Fruit fly (Drosophila melanogaster) whole organism, pupa: ENCODE measurements around the gene bero.
A peak's percentile ranks its signal among the peaks of the same experiment; 100 is the strongest.

Experiments used
- CG10348 ChIP-seq: fragments of 200-800 bp; sonication (Bioruptor generic); IDR thresholded peaks from 2 replicates; pipeline ENCODE4 v1.3.6; 2022; ENCODE audit warnings: missing biosample characterization, missing genetic modification characterization
- CG12605 ChIP-seq: fragments of 200-800 bp; sonication (Bioruptor generic); IDR thresholded peaks from 2 replicates; pipeline ENCODE4 v1.3.6; 2022; ENCODE audit warnings: missing biosample characterization, missing genetic modification characterization
- CG13204 ChIP-seq: fragments of 200-800 bp; sonication (Bioruptor generic); optimal IDR thresholded peaks from 2 replicates; lab custom pipeline; 2018; ENCODE audit warnings: missing biosample characterization, mild to moderate bottlenecking, missing genetic modification characterization, moderate library complexity
- CG14655 ChIP-seq: fragments of 200-800 bp; sonication (Bioruptor generic); optimal IDR thresholded peaks from 3 replicates; lab custom pipeline; 2017; ENCODE audit warnings: mild to moderate bottlenecking, missing biosample characterization, missing genetic modification reagents, missing genetic modification characterization
- CG15710 ChIP-seq: fragments of 200-800 bp; sonication (Bioruptor generic); optimal IDR thresholded peaks from 2 replicates; lab custom pipeline; 2018; ENCODE audit warnings: missing biosample characterization, mild to moderate bottlenecking, missing genetic modification characterization, moderate library complexity
- CG17806 ChIP-seq: fragments of 200-800 bp; sonication (Bioruptor generic); optimal IDR thresholded peaks from 2 replicates; lab custom pipeline; 2018; ENCODE audit warnings: missing biosample characterization, mild to moderate bottlenecking, missing genetic modification characterization, moderate library complexity
- CG32121 ChIP-seq: fragments of 200-800 bp; sonication (Bioruptor generic); IDR thresholded peaks from 2 replicates; pipeline ENCODE4 v1.3.6; 2022; ENCODE audit warnings: missing biosample characterization, missing genetic modification characterization
- CG34367 ChIP-seq: fragments of 200-800 bp; sonication (Bioruptor generic); optimal IDR thresholded peaks from 2 replicates; lab custom pipeline; 2018; ENCODE audit warnings: missing biosample characterization, mild to moderate bottlenecking, missing genetic modification characterization
- CG4496 ChIP-seq: fragments of 200-800 bp; sonication (Bioruptor generic); IDR thresholded peaks from 3 replicates; pipeline ENCODE4 v1.3.6; 2022; ENCODE audit warnings: missing biosample characterization, missing genetic modification characterization
- CG8159 ChIP-seq: fragments of 200-800 bp; sonication (Bioruptor generic); optimal IDR thresholded peaks from 3 replicates; lab custom pipeline; 2018; ENCODE audit warnings: missing biosample characterization, mild to moderate bottlenecking, missing genetic modification characterization, moderate library complexity
- CG8301 ChIP-seq: fragments of 200-800 bp; sonication (Bioruptor generic); optimal IDR thresholded peaks from 2 replicates; lab custom pipeline; 2018; ENCODE audit warnings: missing biosample characterization, mild to moderate bottlenecking, missing genetic modification characterization
- CG9948 ChIP-seq: fragments of 200-800 bp; sonication (Bioruptor generic); optimal IDR thresholded peaks from 2 replicates; lab custom pipeline; 2018; ENCODE audit warnings: missing biosample characterization, mild to moderate bottlenecking, missing genetic modification characterization, moderate library complexity
- D1 ChIP-seq: fragments of 200-800 bp; sonication (Bioruptor generic); optimal IDR thresholded peaks from 2 replicates; lab custom pipeline; 2018; ENCODE audit warnings: missing biosample characterization, mild to moderate bottlenecking, missing genetic modification characterization, moderate library complexity
- EcR ChIP-seq: fragments of 200-800 bp; sonication (Bioruptor generic); optimal IDR thresholded peaks from 3 replicates; lab custom pipeline; 2019; ENCODE audit warnings: missing biosample characterization, missing genetic modification characterization, mild to moderate bottlenecking, moderate library complexity, missing genetic modification reagents
- Ets98B ChIP-seq: fragments of 200-800 bp; sonication (Bioruptor generic); IDR thresholded peaks from 2 replicates; pipeline ENCODE4 v1.3.6; 2022; ENCODE audit warnings: missing biosample characterization, missing genetic modification characterization
- Pif1A ChIP-seq: fragments of 200-800 bp; sonication (Bioruptor generic); optimal IDR thresholded peaks from 3 replicates; lab custom pipeline; 2016; ENCODE audit warnings: missing biosample characterization, missing genetic modification characterization
- Pif1B ChIP-seq: fragments of 200-800 bp; sonication (Bioruptor generic); optimal IDR thresholded peaks from 3 replicates; lab custom pipeline; 2016; ENCODE audit warnings: missing biosample characterization, missing genetic modification characterization
- Snoo ChIP-seq: fragments of 200-800 bp; sonication (Bioruptor generic); optimal IDR thresholded peaks from 3 replicates; lab custom pipeline; 2017; ENCODE audit warnings: missing biosample characterization, mild to moderate bottlenecking, missing genetic modification characterization, inconsistent platforms
- fd96Ca ChIP-seq: fragments of 200-800 bp; sonication (Bioruptor generic); IDR thresholded peaks from 3 replicates; pipeline ENCODE4 v1.3.6; 2022; ENCODE audit warnings: missing biosample characterization, missing genetic modification characterization
- gl ChIP-seq: fragments of 200-800 bp; sonication (Bioruptor generic); optimal IDR thresholded peaks from 2 replicates; lab custom pipeline; 2018; ENCODE audit warnings: missing biosample characterization, mild to moderate bottlenecking, missing genetic modification characterization
- rn ChIP-seq: fragments of 200-800 bp; sonication (Bioruptor generic); IDR thresholded peaks from 2 replicates; pipeline ENCODE4 v1.3.6; 2022; ENCODE audit warnings: missing biosample characterization, missing genetic modification characterization

Gene bero

DNA sequence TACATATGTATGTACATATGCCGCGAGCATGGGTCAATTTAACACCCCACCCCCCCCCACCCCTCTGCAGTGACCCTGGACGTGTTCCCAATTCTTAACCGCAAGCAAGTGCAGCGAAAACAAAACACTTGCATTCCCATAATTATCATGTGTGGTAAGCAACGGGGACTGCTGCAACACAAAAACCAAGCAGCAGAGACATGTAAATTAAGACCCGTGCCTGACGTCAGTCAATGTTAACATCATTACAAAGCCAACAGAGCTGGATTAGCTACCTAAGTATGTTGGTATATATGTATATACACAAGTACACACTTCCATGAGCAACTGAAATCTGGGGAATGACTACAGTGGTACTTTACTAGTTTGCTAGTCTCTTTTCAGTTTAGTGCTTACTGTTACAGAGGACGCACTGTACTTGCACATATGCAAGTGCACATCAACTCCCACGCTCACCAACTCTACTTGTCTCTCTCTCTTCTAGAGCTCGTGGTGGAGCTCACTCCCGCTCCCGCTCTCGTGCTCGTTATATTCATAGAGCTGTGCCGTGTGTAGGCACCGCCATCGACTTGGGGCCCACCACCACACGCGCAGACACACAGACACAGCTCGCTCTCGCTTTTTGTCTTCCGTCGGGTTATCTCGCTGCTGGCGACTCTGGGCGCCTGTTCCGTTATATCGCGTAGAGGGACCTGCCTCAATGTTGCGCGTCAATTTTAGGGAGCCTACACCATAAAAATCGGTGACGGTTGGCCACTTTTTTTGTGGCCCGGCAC, 37.1 kb upstream of the bero start:
- TF ChIP-seq fd96Ca (GFP tag; lab: Robert Waterston, UW) (peak; percentile 33), Pif1B (GFP tag; lab: Kevin White, UChicago) (peak; percentile 18), CG4496 (GFP tag; lab: Robert Waterston, UW) (peak; percentile 86), CG8301 (tag; lab: Kevin White, UChicago) (peak; percentile 46), CG8159 (tag; lab: Kevin White, UChicago) (peak; percentile 59), Ets98B (GFP tag; lab: Robert Waterston, UW) (peak; percentile 76; the same call in 1 of the 2 replicates), CG13204 (GFP tag; lab: Kevin White, UChicago) (peak; percentile 95), Pif1A (GFP tag; lab: Kevin White, UChicago) (peak; percentile 75), CG17806 (tag; lab: Kevin White, UChicago) (peak; percentile 34), Snoo (tag; lab: Kevin White, UChicago) (peak; percentile 10), rn (no peak), D1 (no peak), CG34367 (tag; lab: Kevin White, UChicago) (no peak), CG32121 (peak; percentile 52; the same call in 1 of the 2 replicates), CG9948 (tag; lab: Kevin White, UChicago) (no peak), CG10348 (GFP tag; lab: Robert Waterston, UW) (no peak), CG15710 (tag; lab: Kevin White, UChicago) (no peak), CG14655 (peak; percentile 54), CG12605 (GFP tag; lab: Robert Waterston, UW) (no peak; the same call in 1 of the 2 replicates), gl (peak; percentile 26), EcR (GFP tag; lab: Kevin White, UChicago) (peak; percentile 63)

DNA sequence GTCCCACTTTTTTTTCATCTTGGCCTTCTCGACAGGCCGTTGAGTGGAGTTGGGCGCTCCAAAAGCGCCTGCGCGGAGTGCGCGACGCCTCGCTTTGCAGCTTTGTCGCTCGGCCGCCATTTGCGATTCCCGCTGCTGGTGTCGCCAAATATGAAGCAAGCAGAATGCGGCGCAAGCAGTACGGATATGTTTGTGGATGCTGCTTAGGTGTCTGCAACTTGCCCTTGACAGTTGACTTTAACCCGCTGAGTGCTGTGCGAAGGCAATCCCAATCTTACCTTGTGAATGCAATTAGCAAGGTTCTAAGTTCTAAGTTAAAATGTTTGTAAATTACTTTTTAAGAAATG, 36.5 kb upstream of the bero start:
- no peak for TF ChIP-seq Snoo (tag; lab: Kevin White, UChicago)
- TF ChIP-seq CG8301 (tag; lab: Kevin White, UChicago): no peak
- TF ChIP-seq CG4496 (GFP tag; lab: Robert Waterston, UW): no peak
- no peak for TF ChIP-seq Pif1A (GFP tag; lab: Kevin White, UChicago)
- TF ChIP-seq CG10348 (GFP tag; lab: Robert Waterston, UW): 0 out of 2 replicates have a peak, but pooled peaks have one; percentile 14
- TF ChIP-seq D1: no peak
- peak; percentile 65 for TF ChIP-seq CG32121
- no peak for TF ChIP-seq rn
- no peak for TF ChIP-seq CG12605 (GFP tag; lab: Robert Waterston, UW)
- peak; percentile 12 for TF ChIP-seq CG8159 (tag; lab: Kevin White, UChicago)
- TF ChIP-seq Ets98B (GFP tag; lab: Robert Waterston, UW): peak; percentile 63
- TF ChIP-seq EcR (GFP tag; lab: Kevin White, UChicago): no peak
- TF ChIP-seq CG13204 (GFP tag; lab: Kevin White, UChicago): peak; percentile 5
- TF ChIP-seq fd96Ca (GFP tag; lab: Robert Waterston, UW): peak; percentile 81; the same call in 2 of the 3 replicates
- no peak for TF ChIP-seq CG34367 (tag; lab: Kevin White, UChicago)
- no peak for TF ChIP-seq Pif1B (GFP tag; lab: Kevin White, UChicago)
- peak; percentile 31 for TF ChIP-seq CG15710 (tag; lab: Kevin White, UChicago)
- TF ChIP-seq, all 21 proteins: peak for 7

DNA sequence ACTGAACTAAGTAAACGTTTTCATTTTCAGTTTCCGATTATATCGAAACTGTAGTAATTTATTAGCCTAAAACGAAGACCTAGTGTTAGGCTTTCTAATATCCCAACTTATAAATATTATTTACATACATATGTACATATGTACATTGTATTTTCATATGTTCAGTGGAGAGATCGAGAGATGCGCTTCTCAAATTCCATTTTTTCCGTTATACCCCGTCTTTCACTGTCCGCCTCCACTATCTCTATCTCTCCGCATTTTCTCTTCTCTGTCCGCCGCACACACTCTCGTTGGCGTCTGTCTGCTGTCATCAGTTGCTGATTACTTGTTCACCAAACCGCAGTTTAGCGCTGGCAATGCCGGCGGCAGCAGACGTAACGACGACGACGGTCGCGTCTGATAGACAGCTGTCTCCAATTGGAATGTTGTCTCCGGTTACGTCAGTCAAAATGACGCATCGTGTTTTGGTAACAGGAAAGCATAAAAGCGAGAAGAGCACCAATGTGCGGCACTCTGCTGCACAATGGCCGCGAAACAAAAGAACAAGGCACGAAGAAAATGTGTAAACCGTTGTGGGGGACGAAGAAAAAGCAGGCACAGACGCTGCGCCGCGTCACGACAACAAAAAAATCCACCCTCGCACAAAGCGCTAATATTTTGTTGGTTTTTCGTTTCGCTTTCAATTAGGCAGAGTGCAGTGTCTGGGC, 35.9 kb upstream of the bero start, which contains the start of gene CG9331:
Gene CG9331, plus strand, starts transcription at position 340 of the 707 bp plus-strand sequence.
- TF ChIP-seq CG4496 (GFP tag; lab: Robert Waterston, UW) (peak; percentile 44; the same call in 1 of the 3 replicates), rn (no peak), CG32121 (peak; percentile 75; the same call in 1 of the 2 replicates), CG14655 (no peak), CG12605 (GFP tag; lab: Robert Waterston, UW) (no peak; the same call in 1 of the 2 replicates), CG10348 (GFP tag; lab: Robert Waterston, UW) (no peak), Snoo (tag; lab: Kevin White, UChicago) (no peak), CG15710 (tag; lab: Kevin White, UChicago) (no peak), EcR (GFP tag; lab: Kevin White, UChicago) (peak; percentile 70), gl (no peak), CG8159 (tag; lab: Kevin White, UChicago) (no peak), CG9948 (tag; lab: Kevin White, UChicago) (no peak), Pif1B (GFP tag; lab: Kevin White, UChicago) (no peak), CG17806 (tag; lab: Kevin White, UChicago) (no peak), Ets98B (GFP tag; lab: Robert Waterston, UW) (peak; percentile 57), CG13204 (GFP tag; lab: Kevin White, UChicago) (peak; percentile 82), CG34367 (tag; lab: Kevin White, UChicago) (no peak), Pif1A (GFP tag; lab: Kevin White, UChicago) (no peak), CG8301 (tag; lab: Kevin White, UChicago) (no peak), fd96Ca (GFP tag; lab: Robert Waterston, UW) (peak; percentile 36; the same call in 1 of the 3 replicates), D1 (no peak)

- TF ChIP-seq CG13204 (GFP tag; lab: Kevin White, UChicago): peak; percentile 94
- TF ChIP-seq CG32121: peak; percentile 82
- TF ChIP-seq CG10348 (GFP tag; lab: Robert Waterston, UW): no peak
- peak; percentile 30 for TF ChIP-seq CG9948 (tag; lab: Kevin White, UChicago)
- no peak for TF ChIP-seq CG8301 (tag; lab: Kevin White, UChicago)
- TF ChIP-seq Snoo (tag; lab: Kevin White, UChicago): peak; percentile 28
- peak; percentile 11; the same call in 2 of the 3 replicates for TF ChIP-seq fd96Ca (GFP tag; lab: Robert Waterston, UW)
- no peak for TF ChIP-seq rn
- 0 out of 2 replicates have a peak, but pooled peaks have one; percentile 15 for TF ChIP-seq CG12605 (GFP tag; lab: Robert Waterston, UW)
- TF ChIP-seq Pif1A (GFP tag; lab: Kevin White, UChicago): peak; percentile 8
- TF ChIP-seq EcR (GFP tag; lab: Kevin White, UChicago): peak; percentile 72
- TF ChIP-seq Ets98B (GFP tag; lab: Robert Waterston, UW): peak; percentile 69; the same call in 1 of the 2 replicates
- TF ChIP-seq Pif1B (GFP tag; lab: Kevin White, UChicago): peak; percentile 30
- TF ChIP-seq CG34367 (tag; lab: Kevin White, UChicago): no peak
- no peak for TF ChIP-seq D1
- 0 out of 3 replicates have a peak, but pooled peaks have one; percentile 65 for TF ChIP-seq CG4496 (GFP tag; lab: Robert Waterston, UW)
- peak; percentile 60 for TF ChIP-seq gl
- peak; percentile 45 for TF ChIP-seq CG14655
- TF ChIP-seq CG8159 (tag; lab: Kevin White, UChicago): peak; percentile 26
- no peak for TF ChIP-seq CG15710 (tag; lab: Kevin White, UChicago)
- TF ChIP-seq CG17806 (tag; lab: Kevin White, UChicago): no peak
Observed at dm6 chr2L:20823196-20824105, 35.0 kb upstream of the bero start.
